Worm (Caenorhabditis elegans) whole organism, mixed stage, embryonic: Measurements from ENCODE around the gene M106.3.

Source experiments
- ceh-83 ChIP-seq: fragments of 200-800 bp; sonication (Bioruptor generic); optimal IDR thresholded peaks from 2 replicates; lab custom pipeline; 2018; ENCODE audit warnings: mild to moderate bottlenecking, missing genetic modification characterization, missing compliant biosample characterization
- drap-1 ChIP-seq: fragments of 200-800 bp; sonication (Bioruptor generic); optimal IDR thresholded peaks from 3 replicates; lab custom pipeline; 2018; ENCODE audit warnings: mild to moderate bottlenecking, missing genetic modification characterization, missing compliant biosample characterization
- elt-3 ChIP-seq: fragments of 150-350 bp; optimal IDR thresholded peaks from 2 replicates; lab custom pipeline; 2014; ENCODE audit warnings: missing biosample characterization, missing genetic modification characterization
- hlh-1 ChIP-seq: fragments of 150-350 bp; optimal IDR thresholded peaks from 2 replicates; lab custom pipeline; 2014; ENCODE audit warnings: missing biosample characterization, missing genetic modification reagents, missing genetic modification characterization
- lsy-2 ChIP-seq: fragments of 150-350 bp; optimal IDR thresholded peaks from 2 replicates; lab custom pipeline; 2014; ENCODE audit warnings: missing biosample characterization, missing genetic modification characterization
- mab-5 ChIP-seq: fragments of 150-350 bp; optimal IDR thresholded peaks from 2 replicates; lab custom pipeline; 2014; ENCODE audit warnings: missing biosample characterization, missing genetic modification characterization
- mep-1 ChIP-seq: fragments of 150-350 bp; optimal IDR thresholded peaks from 2 replicates; lab custom pipeline; 2017; ENCODE audit warnings: missing biosample characterization, missing genetic modification reagents, missing genetic modification characterization, inconsistent platforms
- nhr-28 ChIP-seq: fragments of 150-350 bp; optimal IDR thresholded peaks from 2 replicates; lab custom pipeline; 2014; ENCODE audit warnings: missing biosample characterization, missing genetic modification characterization
- pha-4 ChIP-seq: fragments of 150-350 bp; optimal IDR thresholded peaks from 2 replicates; lab custom pipeline; 2018; ENCODE audit warnings: missing biosample characterization, missing genetic modification reagents, missing genetic modification characterization
- snpc-4 ChIP-seq: fragments of 150-350 bp; optimal IDR thresholded peaks from 2 replicates; lab custom pipeline; 2014; ENCODE audit warnings: missing biosample characterization, missing genetic modification characterization
- unc-62 ChIP-seq: fragments of 150-350 bp; optimal IDR thresholded peaks from 2 replicates; lab custom pipeline; 2014; ENCODE audit warnings: missing biosample characterization, missing genetic modification reagents, missing genetic modification characterization
- ztf-11 ChIP-seq: fragments of 150-350 bp; optimal IDR thresholded peaks from 2 replicates; lab custom pipeline; 2014; ENCODE audit warnings: missing biosample characterization, missing genetic modification characterization

- TF ChIP-seq elt-3 (tag; lab: Kevin White, UChicago) (no peak), ceh-83 (GFP tag; lab: Kevin White, UChicago) (no peak), snpc-4 (tag; lab: Kevin White, UChicago) (no peak), ztf-11 (no peak), nhr-28 (tag; lab: Kevin White, UChicago) (no peak), mep-1 (tag; lab: Kevin White, UChicago) (no peak), hlh-1 (tag; lab: Kevin White, UChicago) (no peak), mab-5 (tag; lab: Kevin White, UChicago) (no peak), unc-62 (GFP tag; lab: Kevin White, UChicago) (no peak), lsy-2 (tag; lab: Kevin White, UChicago) (no peak), drap-1 (no peak), pha-4 (no peak)
Observed at ce11 chrII:10884396-10884795, 23.7 kb upstream of the M106.3 start, which contains the start of gene egg-3.
